Worm (Caenorhabditis elegans): ENCODE data around the gene cit-1.1.

cit-1.1 gene

DNA sequence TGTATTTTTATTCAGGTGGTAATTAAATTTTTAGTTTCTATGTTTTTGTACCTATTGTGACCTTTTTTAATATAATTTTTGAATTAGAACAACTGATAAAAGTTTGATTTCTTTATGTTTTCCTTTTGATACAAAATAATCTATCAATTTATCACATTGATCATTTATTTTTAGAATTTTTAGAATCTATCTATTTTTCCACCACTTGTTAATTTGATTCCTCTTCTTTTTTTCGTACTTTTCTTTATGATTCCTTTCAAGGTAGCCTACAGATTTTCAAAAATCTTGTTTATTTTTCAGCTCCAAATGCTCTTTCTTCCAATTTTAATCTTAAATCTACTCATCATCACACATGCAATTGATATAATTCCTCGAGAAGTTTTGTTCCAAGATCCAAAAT, 28.3 kb upstream of the cit-1.1 start, which contains the start of gene dpf-6:
Gene dpf-6 (plus strand): TSS at position 301 of the 400 bp plus-strand sequence.
- TF ChIP-seq sptf-1 (tag; optimal IDR thresholded peaks at IDR 0.05) (no peak), elt-3 (tag; optimal IDR thresholded peaks at IDR 0.05) (no peak), lin-32 (GFP tag; optimal IDR thresholded peaks at IDR 0.05) (no peak), mls-2 (tag; optimal IDR thresholded peaks at IDR 0.05) (no peak), hlh-1 (tag; optimal IDR thresholded peaks at IDR 0.05) (no peak), nhr-28 (tag; optimal IDR thresholded peaks at IDR 0.05) (no peak), blmp-1 (tag; optimal IDR thresholded peaks at IDR 0.05) (no peak), tbx-8 (GFP tag; optimal IDR thresholded peaks at IDR 0.05) (no peak), ceh-39 (tag; optimal IDR thresholded peaks at IDR 0.05) (no peak), ztf-11 (tag; optimal IDR thresholded peaks at IDR 0.05) (no peak), mab-5 (tag; optimal IDR thresholded peaks at IDR 0.05) (no peak), flh-1 (GFP tag; optimal IDR thresholded peaks at IDR 0.05) (no peak)

DNA sequence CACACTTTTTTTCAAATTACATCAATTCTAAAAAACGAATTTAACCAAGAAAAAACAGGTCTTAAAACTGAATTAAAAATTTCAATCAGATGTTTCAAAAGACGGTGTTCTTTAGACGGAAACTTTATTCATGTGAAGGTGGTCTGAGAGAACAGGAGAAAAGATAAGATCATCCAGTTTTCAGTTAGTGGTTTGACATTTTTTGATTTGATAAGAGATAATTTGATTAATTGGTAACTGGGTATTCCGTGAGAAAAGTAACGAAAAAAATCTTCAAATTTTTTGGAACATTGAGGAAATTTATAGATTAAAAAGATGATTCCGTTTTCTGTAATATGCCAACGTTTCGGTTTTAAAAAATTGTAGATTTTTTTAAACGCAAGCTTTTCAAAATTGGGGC, 26.9 kb upstream of the cit-1.1 start:
- no peak for TF ChIP-seq M03D4.4 (tag; optimal IDR thresholded peaks at IDR 0.05)
- no peak for TF ChIP-seq drap-1 (GFP tag; optimal IDR thresholded peaks at IDR 0.05)
- no peak for TF ChIP-seq ceh-43 (GFP tag; optimal IDR thresholded peaks at IDR 0.05)
- no peak for TF ChIP-seq pha-4 (tag; optimal IDR thresholded peaks at IDR 0.05)
- no peak for TF ChIP-seq nhr-28 (tag; optimal IDR thresholded peaks at IDR 0.05)
- no peak for TF ChIP-seq lin-13 (tag; optimal IDR thresholded peaks at IDR 0.05)

DNA sequence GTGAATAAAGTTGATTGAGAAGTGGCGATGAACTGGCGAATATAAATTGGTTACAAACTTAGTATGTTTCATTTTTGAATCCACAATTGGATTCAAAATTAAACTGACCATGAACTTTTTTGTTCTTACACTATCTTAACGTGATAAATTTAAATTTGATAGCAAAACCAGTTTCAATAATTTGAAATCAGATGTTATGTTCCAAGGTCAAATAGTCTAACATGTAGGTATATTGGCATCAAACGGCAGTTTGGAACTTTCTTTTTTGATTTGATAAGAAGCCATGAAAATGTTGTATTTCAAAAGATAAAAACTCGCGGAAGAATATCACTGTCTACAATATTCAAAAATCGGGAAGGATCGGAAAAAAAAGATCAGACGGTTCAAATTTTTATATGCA, 26.4 kb upstream of the cit-1.1 start:
- no peak for TF ChIP-seq ceh-43 (GFP tag; optimal IDR thresholded peaks at IDR 0.05)
- TF ChIP-seq nhr-28 (tag; optimal IDR thresholded peaks at IDR 0.05), result no peak
- no peak for TF ChIP-seq lin-32 (GFP tag; optimal IDR thresholded peaks at IDR 0.05)
- TF ChIP-seq ztf-11 (tag; optimal IDR thresholded peaks at IDR 0.05), result no peak
- no peak for TF ChIP-seq nhr-76 (tag; optimal IDR thresholded peaks at IDR 0.05)
- no peak for TF ChIP-seq unc-39 (tag; optimal IDR thresholded peaks at IDR 0.05)
- no peak for TF ChIP-seq sem-2 (GFP tag; optimal IDR thresholded peaks at IDR 0.05)
- no peak for TF ChIP-seq elt-3 (tag; optimal IDR thresholded peaks at IDR 0.05)
- TF ChIP-seq nhr-12 (tag; optimal IDR thresholded peaks at IDR 0.05), result no peak
- TF ChIP-seq unc-62 (GFP tag; optimal IDR thresholded peaks at IDR 0.05), result no peak
- TF ChIP-seq flh-1 (GFP tag; optimal IDR thresholded peaks at IDR 0.05), result no peak
- no peak for TF ChIP-seq zip-8 (tag; optimal IDR thresholded peaks at IDR 0.05)
- no peak for TF ChIP-seq drap-1 (GFP tag; optimal IDR thresholded peaks at IDR 0.05)
- no peak for TF ChIP-seq ham-2 (GFP tag; optimal IDR thresholded peaks at IDR 0.05)
- TF ChIP-seq blmp-1 (tag; optimal IDR thresholded peaks at IDR 0.05), result no peak
- TF ChIP-seq elt-1 (tag; optimal IDR thresholded peaks at IDR 0.05; ENCODE audit: borderline replicate concordance, insufficient read depth), result no peak

DNA sequence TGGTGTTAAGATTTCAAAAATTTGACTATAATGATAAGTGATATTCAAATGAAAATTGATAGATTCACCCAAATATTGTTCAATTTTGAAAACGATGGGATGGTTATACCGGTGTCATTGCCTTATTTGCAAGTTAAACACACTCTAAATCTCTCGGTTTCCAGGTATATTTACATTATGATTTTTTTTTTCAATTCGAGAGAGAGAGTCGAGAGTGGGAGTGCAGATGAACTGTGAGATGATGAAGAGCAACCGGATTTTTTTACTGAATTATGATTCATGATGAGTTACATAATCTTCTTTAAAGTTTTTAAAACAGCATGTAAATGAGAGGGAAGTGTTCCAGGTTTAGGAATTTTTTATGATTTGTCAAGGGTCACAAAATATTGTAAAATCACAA, 23.9 kb upstream of the cit-1.1 start, which contains the start of gene F44B9.10:
Gene F44B9.10 (minus strand): TSS at position 101 of the 400 bp plus-strand sequence.
- TF ChIP-seq mab-5 (tag; optimal IDR thresholded peaks at IDR 0.05) (no peak), ztf-11 (tag; optimal IDR thresholded peaks at IDR 0.05) (no peak), ceh-83 (GFP tag; optimal IDR thresholded peaks at IDR 0.05) (no peak), unc-62 (GFP tag; optimal IDR thresholded peaks at IDR 0.05) (no peak), drap-1 (GFP tag; optimal IDR thresholded peaks at IDR 0.05) (no peak), lin-32 (GFP tag; optimal IDR thresholded peaks at IDR 0.05) (no peak), hlh-1 (tag; optimal IDR thresholded peaks at IDR 0.05) (no peak), nhr-28 (tag; optimal IDR thresholded peaks at IDR 0.05) (no peak), ceh-43 (GFP tag; optimal IDR thresholded peaks at IDR 0.05) (no peak), tbx-8 (GFP tag; optimal IDR thresholded peaks at IDR 0.05) (no peak), pha-4 (tag; optimal IDR thresholded peaks at IDR 0.05) (no peak), elt-3 (tag; optimal IDR thresholded peaks at IDR 0.05) (no peak), cnd-1 (tag; optimal IDR thresholded peaks at IDR 0.05) (no peak), nhr-12 (tag; optimal IDR thresholded peaks at IDR 0.05) (no peak), sptf-1 (tag; optimal IDR thresholded peaks at IDR 0.05) (no peak), blmp-1 (tag; optimal IDR thresholded peaks at IDR 0.05) (no peak), bed-3 (GFP tag; optimal IDR thresholded peaks at IDR 0.05) (no peak), zip-8 (tag; optimal IDR thresholded peaks at IDR 0.05) (no peak), ceh-39 (tag; optimal IDR thresholded peaks at IDR 0.05) (no peak)

DNA sequence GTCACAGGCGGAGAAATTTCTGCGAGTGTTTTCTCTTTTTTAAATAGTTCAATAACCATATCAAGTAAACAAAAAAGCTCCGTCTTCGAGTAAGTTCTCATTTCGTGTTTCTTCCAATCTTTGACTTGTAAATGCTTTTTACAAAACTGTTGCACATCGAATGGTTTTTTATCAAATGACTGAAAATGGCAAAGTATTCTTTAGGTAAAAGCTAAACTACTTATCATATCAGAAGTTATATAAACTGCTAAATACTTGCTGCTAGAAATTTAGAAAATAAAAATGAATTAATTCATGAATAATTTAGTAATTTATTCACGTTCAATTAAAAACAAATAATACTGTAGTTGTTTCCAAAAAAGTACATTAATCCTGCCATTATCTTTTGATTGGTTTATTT, 21.3 kb upstream of the cit-1.1 start, which contains the start of gene F44B9.9:
Gene F44B9.9 (minus strand): TSS at position 101 of the 400 bp plus-strand sequence.
- TF ChIP-seq mls-2 (tag; optimal IDR thresholded peaks at IDR 0.05), result no peak
- no peak for TF ChIP-seq M03D4.4 (tag; optimal IDR thresholded peaks at IDR 0.05)
- TF ChIP-seq nhr-2 (tag; optimal IDR thresholded peaks at IDR 0.05), result no peak
- TF ChIP-seq lsy-2 (tag; optimal IDR thresholded peaks at IDR 0.05), result no peak
- no peak for TF ChIP-seq nhr-76 (tag; optimal IDR thresholded peaks at IDR 0.05)
- TF ChIP-seq zip-8 (tag; optimal IDR thresholded peaks at IDR 0.05), result no peak
- no peak for TF ChIP-seq ztf-11 (tag; optimal IDR thresholded peaks at IDR 0.05)
- no peak for TF ChIP-seq bed-3 (GFP tag; optimal IDR thresholded peaks at IDR 0.05)
- no peak for TF ChIP-seq blmp-1 (tag; optimal IDR thresholded peaks at IDR 0.05)
- no peak for TF ChIP-seq flh-1 (GFP tag; optimal IDR thresholded peaks at IDR 0.05)
- TF ChIP-seq cnd-1 (tag; optimal IDR thresholded peaks at IDR 0.05), result no peak
- no peak for TF ChIP-seq snpc-4 (tag; optimal IDR thresholded peaks at IDR 0.05)
- no peak for TF ChIP-seq unc-120 (tag; optimal IDR thresholded peaks at IDR 0.05; ENCODE audit: poor library complexity, severe bottlenecking)
- no peak for TF ChIP-seq unc-39 (tag; optimal IDR thresholded peaks at IDR 0.05)
- TF ChIP-seq nhr-237 (tag; optimal IDR thresholded peaks at IDR 0.05), result no peak
- TF ChIP-seq ceh-39 (tag; optimal IDR thresholded peaks at IDR 0.05), result no peak
- no peak for TF ChIP-seq ceh-43 (GFP tag; optimal IDR thresholded peaks at IDR 0.05)
- TF ChIP-seq nhr-12 (tag; optimal IDR thresholded peaks at IDR 0.05), result no peak
- TF ChIP-seq tbx-8 (GFP tag; optimal IDR thresholded peaks at IDR 0.05), result no peak

Data from whole organism, mixed stage, embryonic.